Worm (Caenorhabditis elegans) whole organism, early embryonic: ENCODE results near the gene F52E1.2.

Experiments used
- F13C5.2 ChIP-seq: sonication (generic microtip); optimal IDR thresholded peaks from 2 replicates; lab custom pipeline; 2017; ENCODE audit warnings: mild to moderate bottlenecking, missing genetic modification characterization, inconsistent platforms, missing compliant biosample characterization
- aly-1 ChIP-seq: sonication (generic microtip); optimal IDR thresholded peaks from 2 replicates; lab custom pipeline; 2016; ENCODE audit warnings: missing genetic modification characterization, missing compliant biosample characterization
- ama-1 ChIP-seq: fragments of 150-350 bp; optimal IDR thresholded peaks from 2 replicates; lab custom pipeline; 2014
- ceh-36 ChIP-seq: sonication (generic microtip); optimal IDR thresholded peaks from 2 replicates; lab custom pipeline; 2016; ENCODE audit warnings: missing genetic modification characterization, inconsistent platforms, missing compliant biosample characterization
- ets-7 ChIP-seq: sonication (generic microtip); optimal IDR thresholded peaks from 2 replicates; lab custom pipeline; 2016; ENCODE audit warnings: missing genotype, missing genetic modification characterization, missing compliant biosample characterization
- flt-1 ChIP-seq: fragments of 200-800 bp; sonication (Bioruptor generic); IDR thresholded peaks from 2 replicates; pipeline ENCODE4 v1.3.6; 2022; ENCODE audit warnings: missing genetic modification characterization, missing compliant biosample characterization
- hmbx-1 ChIP-seq: sonication (generic microtip); optimal IDR thresholded peaks from 2 replicates; lab custom pipeline; 2016; ENCODE audit warnings: mild to moderate bottlenecking, missing genetic modification characterization, missing compliant biosample characterization
- hmg-4 ChIP-seq: fragments of 200-800 bp; sonication (Bioruptor generic); optimal IDR thresholded peaks from 2 replicates; lab custom pipeline; 2018; ENCODE audit warnings: mild to moderate bottlenecking, missing genetic modification characterization, missing compliant biosample characterization
- hnd-1 ChIP-seq: sonication (generic microtip); optimal IDR thresholded peaks from 2 replicates; lab custom pipeline; 2016; ENCODE audit warnings: missing genetic modification characterization, missing compliant biosample characterization
- scrt-1 ChIP-seq: fragments of 200-800 bp; sonication (Bioruptor generic); IDR thresholded peaks from 2 replicates; pipeline ENCODE4 v1.3.6; 2022; ENCODE audit warnings: missing genetic modification characterization, missing compliant biosample characterization
- sea-1 ChIP-seq: fragments of 200-800 bp; sonication (Bioruptor generic); conservative IDR thresholded peaks from 2 replicates; pipeline ENCODE4 v1.3.6; 2022; ENCODE audit warnings: missing genetic modification characterization, missing compliant biosample characterization
- tbx-37 ChIP-seq: fragments of 200-800 bp; sonication (Bioruptor generic); conservative IDR thresholded peaks from 2 replicates; pipeline ENCODE4 v1.3.6; 2022; ENCODE audit warnings: missing genetic modification reagents, missing genetic modification characterization, missing compliant biosample characterization

DNA sequence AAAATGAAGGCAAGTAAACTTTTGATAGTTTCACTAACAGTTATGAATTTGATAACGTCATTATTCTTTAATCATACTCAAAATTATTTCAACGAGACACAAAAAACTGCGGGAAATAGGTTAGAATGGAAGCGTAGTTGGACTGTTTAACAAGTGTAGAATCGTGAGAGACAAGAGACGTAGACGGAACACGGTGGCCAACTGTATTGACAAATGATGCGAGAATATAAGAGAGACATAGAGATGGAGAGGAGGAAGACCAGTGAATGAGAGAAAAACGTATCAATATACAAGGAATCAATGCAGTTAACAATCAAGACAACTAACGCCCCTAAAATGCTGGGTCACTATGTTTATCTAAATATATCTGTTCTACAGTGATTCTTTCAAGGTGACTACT lies 35.2 kb downstream of the F52E1.2 start:
- no peak for TF ChIP-seq flt-1
- no peak for TF ChIP-seq ceh-36 (tag; lab: Kevin White, UChicago)
- TF ChIP-seq aly-1 (tag; lab: Kevin White, UChicago), result no peak
- TF ChIP-seq F13C5.2 (tag; lab: Kevin White, UChicago), result no peak
- no peak for TF ChIP-seq ama-1
- TF ChIP-seq hmbx-1 (tag; lab: Kevin White, UChicago), result no peak
- no peak for TF ChIP-seq hnd-1
- TF ChIP-seq scrt-1, result no peak
- no peak for TF ChIP-seq tbx-37 (GFP tag; lab: Robert Waterston, UW)
- TF ChIP-seq sea-1 (GFP tag; lab: Robert Waterston, UW), result no peak
- TF ChIP-seq hmg-4 (GFP tag; lab: Kevin White, UChicago), result no peak
- no peak for TF ChIP-seq ets-7 (tag; lab: Kevin White, UChicago)
